Worm (Caenorhabditis elegans) whole organism, late embryonic: ENCODE measurements around the gene piga-1.

Experiments used
- C08G9.2 ChIP-seq: sonication (generic microtip); optimal IDR thresholded peaks from 2 replicates; lab custom pipeline; 2016; ENCODE audit warnings: mild to moderate bottlenecking, missing genetic modification characterization, moderate library complexity, missing compliant biosample characterization
- K02D7.2 ChIP-seq: sonication (generic microtip); optimal IDR thresholded peaks from 2 replicates; lab custom pipeline; 2017; ENCODE audit warnings: mild to moderate bottlenecking, missing genetic modification characterization, missing compliant biosample characterization
- Y22D7AL.16 ChIP-seq: sonication (generic microtip); optimal IDR thresholded peaks from 2 replicates; lab custom pipeline; 2016; ENCODE audit warnings: missing genetic modification characterization, missing compliant biosample characterization
- ahr-1 ChIP-seq: sonication (generic microtip); optimal IDR thresholded peaks from 2 replicates; lab custom pipeline; 2016; ENCODE audit warnings: missing genetic modification characterization, missing compliant biosample characterization
- ama-1 ChIP-seq: fragments of 150-350 bp; optimal IDR thresholded peaks from 2 replicates; lab custom pipeline; 2014
- ceh-19 ChIP-seq: fragments of 200-800 bp; sonication (Bioruptor generic); optimal IDR thresholded peaks from 2 replicates; lab custom pipeline; 2018; ENCODE audit warnings: mild to moderate bottlenecking, missing genetic modification characterization, missing compliant biosample characterization
- ceh-22 ChIP-seq: sonication (generic microtip); optimal IDR thresholded peaks from 2 replicates; lab custom pipeline; 2017; ENCODE audit warnings: missing biosample characterization, missing genetic modification characterization
- ceh-31 ChIP-seq: sonication (generic microtip); optimal IDR thresholded peaks from 2 replicates; lab custom pipeline; 2016; ENCODE audit warnings: missing genetic modification characterization, missing compliant biosample characterization
- ceh-48 ChIP-seq: sonication (generic microtip); optimal IDR thresholded peaks from 2 replicates; lab custom pipeline; 2016; ENCODE audit warnings: missing genetic modification characterization, inconsistent platforms, missing compliant biosample characterization
- ceh-6 ChIP-seq: fragments of 200-800 bp; sonication (Bioruptor generic); optimal IDR thresholded peaks from 2 replicates; lab custom pipeline; 2018; ENCODE audit warnings: mild to moderate bottlenecking, missing genetic modification characterization, missing compliant biosample characterization
- dve-1 ChIP-seq: sonication (generic microtip); optimal IDR thresholded peaks from 2 replicates; lab custom pipeline; 2017; ENCODE audit warnings: antibody characterized with exemption, mild to moderate bottlenecking, missing genetic modification characterization, missing compliant biosample characterization
- elt-2 ChIP-seq: sonication (generic microtip); optimal IDR thresholded peaks from 2 replicates; lab custom pipeline; 2016; ENCODE audit warnings: missing genetic modification reagents, missing genetic modification characterization, missing compliant biosample characterization
- fax-1 ChIP-seq: sonication (generic microtip); optimal IDR thresholded peaks from 2 replicates; lab custom pipeline; 2016; ENCODE audit warnings: missing genotype, missing genetic modification characterization, missing compliant biosample characterization
- fkh-10 ChIP-seq: fragments of 150-350 bp; optimal IDR thresholded peaks from 2 replicates; lab custom pipeline; 2014; ENCODE audit warnings: missing biosample characterization, missing genetic modification reagents, missing genetic modification characterization
- fkh-6 ChIP-seq: sonication (generic microtip); optimal IDR thresholded peaks from 2 replicates; lab custom pipeline; 2016; ENCODE audit warnings: missing genetic modification characterization, missing compliant biosample characterization
- gmeb-2 ChIP-seq: sonication (generic microtip); optimal IDR thresholded peaks from 2 replicates; lab custom pipeline; 2016; ENCODE audit warnings: missing genetic modification characterization, inconsistent platforms, missing compliant biosample characterization
- hlh-13 ChIP-seq: fragments of 200-800 bp; sonication (Bioruptor generic); optimal IDR thresholded peaks from 2 replicates; lab custom pipeline; 2018; ENCODE audit warnings: mild to moderate bottlenecking, missing genetic modification characterization, missing compliant biosample characterization
- hlh-30 ChIP-seq: sonication (generic microtip); optimal IDR thresholded peaks from 2 replicates; lab custom pipeline; 2017; ENCODE audit warnings: antibody characterized with exemption, missing genetic modification characterization, missing compliant biosample characterization; ENCODE audit not compliant: insufficient read depth
- hlh-6 ChIP-seq: sonication (generic microtip); optimal IDR thresholded peaks from 2 replicates; lab custom pipeline; 2016; ENCODE audit warnings: missing genotype, missing genetic modification characterization, missing compliant biosample characterization
- hlh-8 ChIP-seq: sonication (generic microtip); optimal IDR thresholded peaks from 2 replicates; lab custom pipeline; 2016; ENCODE audit warnings: missing genotype, missing genetic modification characterization, missing compliant biosample characterization
- nfya-1 ChIP-seq: sonication (generic microtip); optimal IDR thresholded peaks from 2 replicates; lab custom pipeline; 2017; ENCODE audit warnings: missing genetic modification characterization, mild to moderate bottlenecking, missing compliant biosample characterization, antibody characterized with exemption, moderate library complexity
- npax-4 ChIP-seq: sonication (generic microtip); optimal IDR thresholded peaks from 2 replicates; lab custom pipeline; 2016; ENCODE audit warnings: missing genetic modification characterization, missing compliant biosample characterization
- odd-2 ChIP-seq: sonication (generic microtip); optimal IDR thresholded peaks from 2 replicates; lab custom pipeline; 2017; ENCODE audit warnings: antibody characterized with exemption, mild to moderate bottlenecking, missing genetic modification characterization, missing compliant biosample characterization
- pat-9 ChIP-seq: fragments of 200-800 bp; sonication (Bioruptor generic); optimal IDR thresholded peaks from 2 replicates; lab custom pipeline; 2018; ENCODE audit warnings: mild to moderate bottlenecking, missing genetic modification characterization, moderate library complexity, missing compliant biosample characterization
- pax-1 ChIP-seq: fragments of 150-350 bp; optimal IDR thresholded peaks from 2 replicates; lab custom pipeline; 2014; ENCODE audit warnings: missing biosample characterization, missing genetic modification characterization
- pha-2 ChIP-seq: sonication (generic microtip); optimal IDR thresholded peaks from 2 replicates; lab custom pipeline; 2017; ENCODE audit warnings: mild to moderate bottlenecking, missing genetic modification characterization, missing compliant biosample characterization
- pha-4 ChIP-seq: fragments of 150-350 bp; optimal IDR thresholded peaks from 2 replicates; lab custom pipeline; 2018; ENCODE audit warnings: missing biosample characterization, missing genetic modification reagents, missing genetic modification characterization
- pros-1 ChIP-seq: fragments of 150-350 bp; optimal IDR thresholded peaks from 2 replicates; lab custom pipeline; 2014; ENCODE audit warnings: missing biosample characterization, missing genetic modification reagents, missing genetic modification characterization
- rnt-1 ChIP-seq: sonication (generic microtip); optimal IDR thresholded peaks from 2 replicates; lab custom pipeline; 2016; ENCODE audit warnings: missing genetic modification characterization, missing compliant biosample characterization
- sdc-2 ChIP-seq: sonication (generic microtip); optimal IDR thresholded peaks from 2 replicates; lab custom pipeline; 2016; ENCODE audit warnings: missing genotype, missing genetic modification characterization, missing compliant biosample characterization
- sox-4 ChIP-seq: sonication (generic microtip); optimal IDR thresholded peaks from 2 replicates; lab custom pipeline; 2017; ENCODE audit warnings: mild to moderate bottlenecking, missing genetic modification characterization, inconsistent platforms, missing compliant biosample characterization
- syd-9 ChIP-seq: sonication (generic microtip); optimal IDR thresholded peaks from 2 replicates; lab custom pipeline; 2016; ENCODE audit warnings: mild to moderate bottlenecking, missing genetic modification characterization, moderate library complexity, missing compliant biosample characterization
- tbx-2 ChIP-seq: sonication (generic microtip); optimal IDR thresholded peaks from 2 replicates; lab custom pipeline; 2016; ENCODE audit warnings: missing genetic modification characterization, missing compliant biosample characterization
- tbx-7 ChIP-seq: sonication (generic microtip); optimal IDR thresholded peaks from 2 replicates; lab custom pipeline; 2016; ENCODE audit warnings: missing genotype, missing genetic modification characterization, missing compliant biosample characterization
- ttx-3 ChIP-seq: sonication (generic microtip); optimal IDR thresholded peaks from 2 replicates; lab custom pipeline; 2016; ENCODE audit warnings: missing genetic modification reagents, missing genetic modification characterization, missing compliant biosample characterization
- unc-55 ChIP-seq: sonication (generic microtip); optimal IDR thresholded peaks from 2 replicates; lab custom pipeline; 2017; ENCODE audit warnings: missing biosample characterization, missing genetic modification reagents, missing genetic modification characterization
- unc-86 ChIP-seq: sonication (generic microtip); optimal IDR thresholded peaks from 2 replicates; lab custom pipeline; 2016; ENCODE audit warnings: missing genetic modification characterization, missing compliant biosample characterization
- zip-5 ChIP-seq: sonication (generic microtip); optimal IDR thresholded peaks from 2 replicates; lab custom pipeline; 2016; ENCODE audit warnings: missing genetic modification characterization, missing compliant biosample characterization
- ztf-16 ChIP-seq: sonication (generic microtip); optimal IDR thresholded peaks from 2 replicates; lab custom pipeline; 2017; ENCODE audit warnings: missing genetic modification characterization, missing compliant biosample characterization

Gene piga-1

DNA sequence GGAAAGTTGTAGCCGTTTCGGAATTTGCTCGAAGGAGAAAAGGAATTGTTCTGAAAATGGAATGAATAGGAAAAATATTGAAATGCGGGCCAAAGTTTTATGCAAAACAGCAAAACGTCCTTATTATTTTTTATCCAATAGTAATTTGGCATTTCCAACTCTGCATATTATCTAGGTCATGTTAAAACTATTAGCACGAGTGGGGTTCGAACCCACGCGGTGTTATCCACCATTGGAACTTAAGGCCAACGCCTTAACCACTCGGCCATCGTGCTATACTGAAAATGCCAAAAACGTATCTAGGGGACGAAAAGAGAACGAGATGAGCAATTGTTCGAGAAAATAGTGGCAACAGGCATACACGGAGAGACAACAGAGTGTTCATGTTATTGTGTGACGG, 29.7 kb downstream of the piga-1 start:
- TF ChIP-seq pha-2 (no peak), ceh-6 (GFP tag; lab: Kevin White, UChicago) (no peak), pat-9 (no peak), ceh-22 (tag; lab: Kevin White, UChicago) (no peak), sdc-2 (tag; lab: Kevin White, UChicago) (no peak), sox-4 (tag; lab: Kevin White, UChicago) (no peak), ceh-48 (no peak), unc-55 (GFP tag; lab: Kevin White, UChicago) (no peak), C08G9.2 (tag; lab: Kevin White, UChicago) (no peak), ceh-31 (tag; lab: Kevin White, UChicago) (no peak), ama-1 (lab: Kevin White, UChicago) (no peak), syd-9 (tag; lab: Kevin White, UChicago) (no peak), pha-4 (tag; lab: Kevin White, UChicago) (no peak)
- TF ChIP-seq, all 69 proteins: peak for 0

DNA sequence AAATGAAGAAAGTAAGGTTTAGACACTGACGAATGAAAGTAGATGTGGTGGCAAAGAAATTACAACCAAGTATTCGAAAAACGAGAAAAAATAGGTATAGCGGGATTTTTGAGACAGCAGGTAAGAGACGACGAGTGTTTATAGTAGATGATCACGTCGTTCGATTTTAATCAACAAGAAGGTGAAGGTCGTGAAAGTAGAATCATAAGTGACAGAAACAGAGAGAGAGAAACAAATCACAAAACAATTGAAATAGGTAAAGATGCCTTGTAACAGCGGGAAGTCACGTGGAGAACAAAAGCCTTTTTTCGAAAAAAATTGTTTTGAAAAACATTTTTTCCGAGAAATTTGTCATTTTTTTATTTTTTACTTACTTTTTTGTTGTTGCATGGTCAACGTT, 31.4 kb downstream of the piga-1 start, which contains the start of gene T22C8.6:
TSS of gene T22C8.6 (minus strand) at position 194 of the 400 bp plus-strand sequence.
- TF ChIP-seq ttx-3 (tag; lab: Kevin White, UChicago) (no peak), pax-1 (tag; lab: Kevin White, UChicago) (no peak), unc-86 (no peak), elt-2 (no peak), hlh-30 (no peak), nfya-1 (tag; lab: Kevin White, UChicago) (no peak), hlh-6 (no peak), pat-9 (no peak), fkh-6 (no peak), hlh-13 (GFP tag; lab: Kevin White, UChicago) (no peak), tbx-7 (no peak), rnt-1 (tag; lab: Kevin White, UChicago) (no peak), ceh-6 (GFP tag; lab: Kevin White, UChicago) (no peak), tbx-2 (tag; lab: Kevin White, UChicago) (no peak), sdc-2 (tag; lab: Kevin White, UChicago) (no peak)
- TF ChIP-seq, all 69 proteins: peak for 0

DNA sequence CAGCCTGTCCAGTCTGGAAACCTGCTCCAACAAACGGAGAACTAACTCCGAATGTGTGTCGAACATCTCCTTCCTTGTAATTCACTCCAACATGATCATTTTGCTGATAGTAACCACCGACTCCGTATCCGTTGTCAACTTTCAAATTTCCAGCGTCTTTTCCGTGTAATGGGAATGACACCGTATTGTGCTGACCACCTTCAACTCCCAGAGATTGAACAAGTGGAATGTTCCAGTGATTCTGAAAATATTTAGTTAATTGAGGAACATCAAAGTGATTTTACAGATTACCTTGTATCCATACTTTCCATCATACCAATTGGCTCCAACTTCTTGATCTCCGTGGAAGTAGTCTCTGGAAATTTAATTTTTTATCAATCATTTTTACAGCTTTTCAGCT, 33.6 kb downstream of the piga-1 start:
- no peak for TF ChIP-seq npax-4 (tag; lab: Kevin White, UChicago)
- TF ChIP-seq ceh-22 (tag; lab: Kevin White, UChicago): no peak
- TF ChIP-seq odd-2 (tag; lab: Kevin White, UChicago): no peak
- TF ChIP-seq ceh-48: no peak
- no peak for TF ChIP-seq hlh-8
- no peak for TF ChIP-seq fkh-10 (GFP tag; lab: Kevin White, UChicago)
- TF ChIP-seq ztf-16 (tag; lab: Kevin White, UChicago): no peak
- TF ChIP-seq syd-9 (tag; lab: Kevin White, UChicago): no peak
- no peak for TF ChIP-seq Y22D7AL.16 (tag; lab: Kevin White, UChicago)
- no peak for TF ChIP-seq fax-1 (tag; lab: Kevin White, UChicago)
- TF ChIP-seq tbx-2 (tag; lab: Kevin White, UChicago): no peak
- TF ChIP-seq pros-1 (tag; lab: Kevin White, UChicago): no peak
- TF ChIP-seq unc-86: no peak
- no peak for TF ChIP-seq C08G9.2 (tag; lab: Kevin White, UChicago)
- no peak for TF ChIP-seq K02D7.2 (tag; lab: Kevin White, UChicago)

DNA sequence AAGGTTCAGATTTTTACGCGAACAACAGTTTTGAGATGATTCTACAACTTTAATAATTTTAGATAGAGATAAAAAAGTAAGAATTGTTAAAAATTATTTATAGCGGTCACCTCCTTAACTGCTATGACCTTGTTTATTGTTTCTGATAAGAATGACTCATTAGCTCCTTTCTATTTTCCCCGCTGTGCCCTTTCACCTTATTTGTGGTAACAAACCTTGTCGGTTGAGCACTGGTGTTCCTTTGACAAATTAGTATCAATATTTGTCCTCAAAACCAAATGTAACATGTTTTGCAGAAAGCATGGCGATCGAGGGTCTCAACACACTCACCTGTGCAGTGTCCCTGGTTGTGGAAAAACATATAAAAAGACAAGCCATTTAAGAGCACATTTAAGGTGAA, 34.9 kb downstream of the piga-1 start:
- TF ChIP-seq zip-5 (tag; lab: Kevin White, UChicago) (no peak), C08G9.2 (tag; lab: Kevin White, UChicago) (no peak), tbx-7 (no peak), ahr-1 (tag; lab: Kevin White, UChicago) (no peak), dve-1 (no peak), gmeb-2 (no peak), ceh-19 (GFP tag; lab: Kevin White, UChicago) (no peak)
